Worm (Caenorhabditis elegans): ENCODE results near the gene tni-1.

The tni-1 gene

DNA sequence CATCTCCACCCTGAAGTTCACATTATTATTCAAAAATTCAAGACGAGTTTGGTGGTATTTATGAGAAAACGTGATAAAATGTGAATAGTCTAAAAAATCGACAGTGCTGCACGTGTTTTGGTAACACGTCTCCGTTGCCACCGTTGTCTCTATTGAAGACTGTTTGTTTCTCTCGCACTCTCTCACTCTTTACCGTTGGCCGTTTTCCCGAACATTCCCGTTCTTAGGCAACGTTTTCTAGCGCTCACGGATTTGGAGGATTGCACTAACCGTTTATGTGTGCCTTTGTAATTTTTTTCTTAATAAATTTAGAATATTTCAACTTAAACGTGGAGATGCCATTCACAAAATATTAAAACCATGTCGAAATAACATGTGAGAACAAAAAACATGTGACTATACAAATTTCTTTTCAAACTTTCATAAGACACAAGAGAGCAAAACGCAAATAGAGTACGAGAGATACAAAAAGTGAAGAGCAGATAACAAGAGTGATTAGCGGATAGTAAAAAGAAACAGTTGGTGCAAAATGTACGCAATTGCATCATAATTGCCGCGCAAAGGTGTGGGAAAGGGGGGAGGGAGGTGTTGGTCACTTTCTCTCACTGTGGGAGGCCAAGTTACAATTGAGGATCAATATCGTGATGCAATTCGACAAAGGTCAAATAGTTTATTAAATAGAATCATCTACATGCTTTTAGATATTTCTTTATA, 37.7 kb upstream of the tni-1 start, which contains the start of gene pek-1 (continued):
- TF ChIP-seq ceh-82 (tag; optimal IDR thresholded peaks at IDR 0.05) (no peak), nhr-77 (tag; optimal IDR thresholded peaks at IDR 0.05) (no peak), sem-4 (tag; optimal IDR thresholded peaks at IDR 0.05) (peak; percentile 33), egl-27 (tag; optimal IDR thresholded peaks at IDR 0.05) (no peak), dmd-4 (tag; optimal IDR thresholded peaks at IDR 0.05) (no peak), skn-1 (tag; optimal IDR thresholded peaks at IDR 0.05) (no peak), zag-1 (tag; optimal IDR thresholded peaks at IDR 0.05) (no peak), ztf-11 (tag; optimal IDR thresholded peaks at IDR 0.05) (no peak), lin-13 (GFP tag; optimal IDR thresholded peaks at IDR 0.05) (peak; percentile 14), elt-3 (tag; optimal IDR thresholded peaks at IDR 0.05) (no peak), nhr-237 (tag; optimal IDR thresholded peaks at IDR 0.05) (no peak), Y55F3AM.14 (GFP tag; optimal IDR thresholded peaks at IDR 0.05) (no peak), nhr-10 (tag; optimal IDR thresholded peaks at IDR 0.05) (no peak), lsy-2 (tag; optimal IDR thresholded peaks at IDR 0.05) (peak; percentile 14 to 54), nhr-129 (tag; optimal IDR thresholded peaks at IDR 0.05) (peak; percentile 96)

DNA sequence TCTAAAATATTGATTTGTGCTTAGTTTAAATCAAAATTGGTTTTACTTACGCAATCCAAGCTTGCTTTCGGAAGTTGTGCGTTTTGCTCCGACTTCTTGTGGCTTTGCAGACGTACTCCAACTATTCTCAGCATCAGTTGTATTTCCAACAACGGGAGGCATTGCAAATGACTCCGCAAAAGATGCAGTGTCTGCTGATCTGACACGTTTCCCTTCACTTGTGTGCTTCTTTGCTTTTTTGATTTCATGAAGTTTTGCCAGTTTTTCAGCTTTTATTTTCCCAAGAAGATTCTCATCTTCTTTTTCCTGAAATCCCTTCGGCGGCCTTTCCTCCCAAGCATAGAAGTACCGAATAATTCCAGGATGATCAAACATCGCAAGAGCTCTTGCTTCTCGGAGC, 34.4 kb upstream of the tni-1 start:
- TF ChIP-seq nhr-6 (tag; optimal IDR thresholded peaks at IDR 0.05): no peak

DNA sequence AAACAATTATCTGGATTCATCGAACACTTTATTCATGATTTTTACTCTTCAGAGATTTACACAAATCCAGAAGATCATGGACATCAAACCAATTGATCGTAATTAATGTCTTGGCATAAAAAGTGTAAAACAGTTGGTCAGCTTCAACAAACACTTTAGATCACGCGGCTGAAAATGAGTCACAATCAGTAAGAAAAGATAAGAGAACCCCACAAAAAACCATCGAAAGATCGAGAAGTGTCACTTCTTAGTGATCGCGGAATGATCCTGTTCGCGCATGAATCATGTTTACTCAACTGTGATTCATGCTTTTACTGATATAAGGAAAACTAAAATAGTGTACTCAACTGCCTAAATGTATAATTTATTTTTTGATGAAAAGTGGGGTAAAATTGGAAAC, 32.2 kb upstream of the tni-1 start:
- TF ChIP-seq nhr-23 (tag; optimal IDR thresholded peaks at IDR 0.05) (no peak), mab-5 (tag; optimal IDR thresholded peaks at IDR 0.05) (no peak), aly-2 (tag; optimal IDR thresholded peaks at IDR 0.05) (no peak), nhr-6 (tag; optimal IDR thresholded peaks at IDR 0.05) (no peak), ZK546.5 (tag; optimal IDR thresholded peaks at IDR 0.05) (no peak), elt-3 (tag; optimal IDR thresholded peaks at IDR 0.05) (no peak), alr-1 (tag; optimal IDR thresholded peaks at IDR 0.05) (no peak), nhr-25 (tag; optimal IDR thresholded peaks at IDR 0.05) (no peak), ceh-82 (tag; optimal IDR thresholded peaks at IDR 0.05) (no peak), lin-13 (GFP tag; optimal IDR thresholded peaks at IDR 0.05) (no peak), unc-55 (GFP tag; optimal IDR thresholded peaks at IDR 0.05) (no peak), lin-11 (tag; optimal IDR thresholded peaks at IDR 0.05) (no peak), R02D3.7 (tag; optimal IDR thresholded peaks at IDR 0.05) (no peak), crh-2 (tag; optimal IDR thresholded peaks at IDR 0.05) (peak; percentile 41), nhr-129 (tag; optimal IDR thresholded peaks at IDR 0.05) (peak; percentile 42), skn-1 (tag; optimal IDR thresholded peaks at IDR 0.05) (no peak), unc-62 (GFP tag; optimal IDR thresholded peaks at IDR 0.05) (no peak), sma-9 (GFP tag; optimal IDR thresholded peaks at IDR 0.05) (peak; percentile 61), sma-9 (tag; optimal IDR thresholded peaks at IDR 0.05) (no peak), ztf-1 (GFP tag; conservative IDR thresholded peaks at IDR 0.05) (no peak), C34F6.9 (tag; optimal IDR thresholded peaks at IDR 0.05) (peak; percentile 63), gmeb-1 (tag; optimal IDR thresholded peaks at IDR 0.05) (no peak), nhr-10 (tag; optimal IDR thresholded peaks at IDR 0.05) (no peak), fos-1 (tag; optimal IDR thresholded peaks at IDR 0.05) (peak; percentile 66), dmd-4 (tag; optimal IDR thresholded peaks at IDR 0.05) (no peak), peb-1 (tag; optimal IDR thresholded peaks at IDR 0.05) (no peak), F13H6.1 (tag; optimal IDR thresholded peaks at IDR 0.05) (peak; percentile 66), nhr-237 (tag; optimal IDR thresholded peaks at IDR 0.05) (no peak), elt-1 (tag; optimal IDR thresholded peaks at IDR 0.05) (no peak), sma-3 (GFP tag; optimal IDR thresholded peaks at IDR 0.05) (peak; percentile 70), nhr-77 (tag; optimal IDR thresholded peaks at IDR 0.05) (no peak), lsy-2 (tag; optimal IDR thresholded peaks at IDR 0.05) (peak in 1 of 2 experiments; percentile 39), ama-1 (optimal IDR thresholded peaks at IDR 0.05) (no peak), Y55F3AM.14 (GFP tag; optimal IDR thresholded peaks at IDR 0.05) (no peak), nhr-21 (tag; optimal IDR thresholded peaks at IDR 0.05) (no peak), ceh-16 (tag; optimal IDR thresholded peaks at IDR 0.05) (no peak), zag-1 (tag; optimal IDR thresholded peaks at IDR 0.05) (no peak), snpc-4 (tag; optimal IDR thresholded peaks at IDR 0.05) (no peak), nhr-11 (tag; optimal IDR thresholded peaks at IDR 0.05) (no peak), nhr-12 (tag; optimal IDR thresholded peaks at IDR 0.05) (no peak), egl-27 (tag; optimal IDR thresholded peaks at IDR 0.05) (no peak), mbf-1 (tag; optimal IDR thresholded peaks at IDR 0.05) (no peak), lin-39 (tag; optimal IDR thresholded peaks at IDR 0.05) (no peak), ztf-11 (tag; optimal IDR thresholded peaks at IDR 0.05) (no peak), sem-4 (tag; optimal IDR thresholded peaks at IDR 0.05) (no peak), unc-39 (tag; optimal IDR thresholded peaks at IDR 0.05) (no peak), blmp-1 (tag; optimal IDR thresholded peaks at IDR 0.05; ENCODE audit: insufficient read depth) (no peak), mdl-1 (tag; optimal IDR thresholded peaks at IDR 0.05) (no peak)
